Worm (Caenorhabditis elegans): ENCODE data around the gene F45G2.7.

F45G2.7 gene

ce11 chrIII:13465918-13466592 lies 31.8 kb upstream of the F45G2.7 start, which contains the start of gene cdk-5 (continued):
- TF ChIP-seq alr-1 (tag; optimal IDR thresholded peaks at IDR 0.05; ENCODE audit: borderline replicate concordance) (no peak), mef-2 (tag; optimal IDR thresholded peaks at IDR 0.05) (peak; percentile 2), fkh-4 (tag; optimal IDR thresholded peaks at IDR 0.05; ENCODE audit: borderline replicate concordance) (peak; percentile 70), zag-1 (tag; optimal IDR thresholded peaks at IDR 0.05) (peak; percentile 83), hlh-17 (GFP tag; optimal IDR thresholded peaks at IDR 0.05; ENCODE audit: borderline replicate concordance) (no peak), swsn-7 (tag; optimal IDR thresholded peaks at IDR 0.05) (peak; percentile 97), egl-27 (tag; optimal IDR thresholded peaks at IDR 0.05) (no peak), irx-1 (tag; optimal IDR thresholded peaks at IDR 0.05) (peak; percentile 93), mab-9 (GFP tag; IDR thresholded peaks at IDR 0.05) (peak; percentile 81), mep-1 (tag; optimal IDR thresholded peaks at IDR 0.05) (peak; percentile 99), nhr-11 (tag; optimal IDR thresholded peaks at IDR 0.05) (peak; percentile 76), mdl-1 (tag; optimal IDR thresholded peaks at IDR 0.05) (peak in 1 of 2 experiments; percentile 87), blmp-1 (tag; optimal IDR thresholded peaks at IDR 0.05) (peak; percentile 91), sox-4 (tag; optimal IDR thresholded peaks at IDR 0.05) (peak; percentile 82), efl-3 (GFP tag; optimal IDR thresholded peaks at IDR 0.05) (no peak), pag-3 (tag; optimal IDR thresholded peaks at IDR 0.05; ENCODE audit: borderline replicate concordance, insufficient read depth) (no peak), fkh-10 (GFP tag; optimal IDR thresholded peaks at IDR 0.05) (peak; percentile 58), xbp-1 (tag; optimal IDR thresholded peaks at IDR 0.05) (peak; percentile 93), ceh-82 (tag; optimal IDR thresholded peaks at IDR 0.05) (peak; percentile 89 to 93 (median 90)), F16B12.6 (tag; optimal IDR thresholded peaks at IDR 0.05) (peak; percentile 71), nhr-12 (tag; optimal IDR thresholded peaks at IDR 0.05) (peak; percentile 33), unc-62 (GFP tag; optimal IDR thresholded peaks at IDR 0.05) (no peak), aly-2 (tag; optimal IDR thresholded peaks at IDR 0.05) (peak; percentile 96), lir-3 (tag; optimal IDR thresholded peaks at IDR 0.05; ENCODE audit: poor library complexity) (peak; percentile 87), C04F5.9 (tag; optimal IDR thresholded peaks at IDR 0.05) (peak; percentile 66), lin-15B (tag; optimal IDR thresholded peaks at IDR 0.05) (peak; percentile 82), snpc-4 (tag; optimal IDR thresholded peaks at IDR 0.05) (peak; percentile 87), pax-3 (tag; optimal IDR thresholded peaks at IDR 0.05) (peak; percentile 83), nhr-85 (tag) (peak; percentile 94), isw-1 (GFP tag; IDR thresholded peaks at IDR 0.05) (peak; percentile 94), nhr-28 (tag; optimal IDR thresholded peaks at IDR 0.05) (no peak), nhr-237 (tag; optimal IDR thresholded peaks at IDR 0.05) (peak; percentile 55), lin-35 (GFP tag; optimal IDR thresholded peaks at IDR 0.05) (peak; percentile 92 to 93), ets-5 (GFP tag; IDR thresholded peaks at IDR 0.05) (no peak), nhr-71 (tag; optimal IDR thresholded peaks at IDR 0.05) (peak; percentile 98), nhr-90 (tag; optimal IDR thresholded peaks at IDR 0.05; ENCODE audit: poor library complexity) (peak; percentile 94), tbx-2 (tag; optimal IDR thresholded peaks at IDR 0.05) (peak; percentile 97), ztf-11 (tag; optimal IDR thresholded peaks at IDR 0.05) (peak in 1 of 2 experiments; percentile 78), lsy-2 (tag; optimal IDR thresholded peaks at IDR 0.05) (peak; percentile 97 to 98)

ce11 chrIII:13464493-13465362 lies 30.4 kb upstream of the F45G2.7 start, which contains the start of gene kel-3:
Gene kel-3, plus strand, starts transcription at chrIII:13464820.
- TF ChIP-seq lir-3 (tag; optimal IDR thresholded peaks at IDR 0.05; ENCODE audit: poor library complexity) (peak; percentile 53), ets-5 (GFP tag; IDR thresholded peaks at IDR 0.05) (no peak), fos-1 (tag; optimal IDR thresholded peaks at IDR 0.05) (peak; percentile 53), blmp-1 (tag; optimal IDR thresholded peaks at IDR 0.05) (peak; percentile 79), sptf-1 (tag; optimal IDR thresholded peaks at IDR 0.05) (no peak), lin-35 (GFP tag; optimal IDR thresholded peaks at IDR 0.05) (peak; percentile 17 to 66), nhr-76 (tag; optimal IDR thresholded peaks at IDR 0.05) (no peak), lsy-2 (tag; optimal IDR thresholded peaks at IDR 0.05) (peak; percentile 78 to 89), dsc-1 (tag; optimal IDR thresholded peaks at IDR 0.05) (peak; percentile 35), rnt-1 (tag; optimal IDR thresholded peaks at IDR 0.05) (peak; percentile 83), nhr-85 (tag) (peak; percentile 82), lin-39 (tag; optimal IDR thresholded peaks at IDR 0.05) (peak; percentile 67), Y116A8C.19 (tag; optimal IDR thresholded peaks at IDR 0.05; ENCODE audit: borderline replicate concordance) (no peak), nhr-237 (tag; optimal IDR thresholded peaks at IDR 0.05) (no peak), fkh-10 (GFP tag; optimal IDR thresholded peaks at IDR 0.05) (no peak), ceh-90 (tag; optimal IDR thresholded peaks at IDR 0.05) (no peak), aly-2 (tag; optimal IDR thresholded peaks at IDR 0.05) (peak; percentile 97), tlp-1 (tag; optimal IDR thresholded peaks at IDR 0.05) (no peak), tbx-2 (tag; optimal IDR thresholded peaks at IDR 0.05) (peak; percentile 82), mdl-1 (tag; optimal IDR thresholded peaks at IDR 0.05) (peak in 1 of 2 experiments; percentile 68), nhr-71 (tag; optimal IDR thresholded peaks at IDR 0.05) (peak; percentile 91)

Measured in whole organism, L1 larva.